Fruit fly (Drosophila melanogaster): ENCODE results near the gene Pli.

Gene Pli

DNA sequence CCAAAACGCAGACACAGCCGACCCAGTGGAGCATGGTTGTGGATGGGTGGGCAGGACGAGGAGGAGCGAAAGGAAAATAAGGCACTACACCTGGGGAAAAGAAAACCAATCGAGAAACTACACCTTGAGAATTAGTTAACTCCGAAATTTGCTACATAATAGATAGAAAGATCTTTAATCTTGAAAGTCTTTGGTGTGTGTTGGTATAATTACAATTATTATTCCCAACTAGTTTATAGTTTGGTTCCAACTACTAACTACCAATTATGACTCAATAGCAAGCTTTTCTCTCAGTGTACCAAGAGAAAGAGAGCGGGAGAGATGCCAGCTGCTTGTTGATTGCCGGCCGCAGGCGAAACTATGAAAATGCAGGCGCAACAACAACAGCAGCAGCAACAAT, 15.7 kb downstream of the Pli start (continued):
- TF ChIP-seq CG16779 (GFP tag; IDR thresholded peaks at IDR 0.05) (no peak), CG7786 (GFP tag; optimal IDR thresholded peaks at IDR 0.05) (no peak), chif (GFP tag; optimal IDR thresholded peaks at IDR 0.05) (no peak), unpg (GFP tag; optimal IDR thresholded peaks at IDR 0.05) (peak; percentile 8), Opbp (GFP tag; IDR thresholded peaks at IDR 0.05; ENCODE audit: partially characterized antibody) (no peak), eve (GFP tag; optimal IDR thresholded peaks at IDR 0.05) (no peak), CG8478 (optimal IDR thresholded peaks at IDR 0.05) (no peak), ap (GFP tag; IDR thresholded peaks at IDR 0.05) (no peak), Hsf (GFP tag; optimal IDR thresholded peaks at IDR 0.05) (peak; percentile 4), CG2116 (GFP tag; optimal IDR thresholded peaks at IDR 0.05) (no peak), abd-A (tag; optimal IDR thresholded peaks at IDR 0.05) (no peak), CG9797 (GFP tag; optimal IDR thresholded peaks at IDR 0.05) (no peak), nom (GFP tag; optimal IDR thresholded peaks at IDR 0.05) (no peak), wdn (GFP tag; IDR thresholded peaks at IDR 0.05) (no peak), CG1529 (GFP tag; optimal IDR thresholded peaks at IDR 0.05) (peak; percentile 2), sob (GFP tag; IDR thresholded peaks at IDR 0.05) (no peak), Bdp1 (GFP tag; optimal IDR thresholded peaks at IDR 0.05) (no peak), Hr3 (GFP tag; optimal IDR thresholded peaks at IDR 0.05) (no peak), Mrtf (GFP tag; IDR thresholded peaks at IDR 0.05) (no peak), D19B (GFP tag; optimal IDR thresholded peaks at IDR 0.05) (no peak), ems (GFP tag; optimal IDR thresholded peaks at IDR 0.05) (no peak), CG32772 (GFP tag; IDR thresholded peaks at IDR 0.05) (no peak), sd (tag; optimal IDR thresholded peaks at IDR 0.05) (no peak), E2f1 (GFP tag; IDR thresholded peaks at IDR 0.05) (no peak), CG10979 (tag; optimal IDR thresholded peaks at IDR 0.05) (peak; percentile 28), CG2129 (GFP tag; IDR thresholded peaks at IDR 0.05; ENCODE audit: partially characterized antibody) (no peak), Dref (GFP tag; IDR thresholded peaks at IDR 0.05) (no peak), yki (optimal IDR thresholded peaks at IDR 0.05) (no peak), CG2875 (GFP tag; optimal IDR thresholded peaks at IDR 0.05) (no peak), CG7928 (GFP tag; optimal IDR thresholded peaks at IDR 0.05) (no peak), oc (tag; optimal IDR thresholded peaks at IDR 0.05) (no peak), Elba2 (GFP tag; optimal IDR thresholded peaks at IDR 0.05) (no peak), CG4360 (GFP tag; IDR thresholded peaks at IDR 0.05) (no peak; the same call in 1 of the 2 replicates), CG11247 (GFP tag; IDR thresholded peaks at IDR 0.05) (no peak), sens (GFP tag) (peak; percentile 79), mirr (GFP tag; optimal IDR thresholded peaks at IDR 0.05) (no peak), Eip74EF (GFP tag; optimal IDR thresholded peaks at IDR 0.05) (no peak), Drgx (GFP tag; IDR thresholded peaks at IDR 0.05) (peak; percentile 83), lab (GFP tag; optimal IDR thresholded peaks at IDR 0.05) (no peak), Camta (GFP tag; optimal IDR thresholded peaks at IDR 0.05) (no peak), CG7839 (tag; optimal IDR thresholded peaks at IDR 0.05) (peak; percentile 24), ci (GFP tag; IDR thresholded peaks at IDR 0.05) (peak; percentile 7; the same call in 1 of the 3 replicates), CG12236 (GFP tag; optimal IDR thresholded peaks at IDR 0.05) (no peak), bsh (GFP tag; optimal IDR thresholded peaks at IDR 0.05) (peak; percentile 11 to 45), grau (tag; optimal IDR thresholded peaks at IDR 0.05) (no peak), CG17912 (GFP tag; optimal IDR thresholded peaks at IDR 0.05) (no peak), CG30431 (GFP tag; optimal IDR thresholded peaks at IDR 0.05) (no peak), Blimp-1 (GFP tag; optimal IDR thresholded peaks at IDR 0.05) (peak; percentile 28), ash1 (GFP tag; optimal IDR thresholded peaks at IDR 0.05) (no peak), CG1832 (GFP tag; optimal IDR thresholded peaks at IDR 0.05) (no peak), Pdp1 (GFP tag; optimal IDR thresholded peaks at IDR 0.05) (peak in 1 of 2 experiments; percentile 0), ase (GFP tag; IDR thresholded peaks at IDR 0.05) (no peak)

All from whole organism, embryonic.